Fruit fly (Drosophila melanogaster) whole organism: ENCODE measurements around the gene CG13737.

Source experiments
- CG8478 ChIP-seq: fragments of >200 bp; optimal IDR thresholded peaks from 2 replicates; lab custom pipeline; 2018; ENCODE audit warnings: inconsistent platforms
- pan ChIP-seq: fragments of >200 bp; optimal IDR thresholded peaks from 2 replicates; lab custom pipeline; 2017
- psq ChIP-seq: fragments of >200 bp; optimal IDR thresholded peaks from 2 replicates; lab custom pipeline; 2017
- usp ChIP-seq: fragments of >200 bp; optimal IDR thresholded peaks from 2 replicates; lab custom pipeline; 2017; ENCODE audit warnings: missing biosample characterization, missing genetic modification characterization, mixed read lengths

- TF ChIP-seq CG8478 (lab: Kevin White, UChicago) (no peak), pan (lab: Kevin White, UChicago) (no peak), psq (lab: Kevin White, UChicago) (no peak), usp (no peak)
Measured at dm6 chr3L:13923332-13924272, 44.8 kb downstream of the CG13737 start.
